Worm (Caenorhabditis elegans) whole organism, L2 larva: Measurements from ENCODE around the gene B0304.2.
A peak's percentile ranks its signal among the peaks of the same experiment; 100 is the strongest.

Experiments
- C34F6.9 ChIP-seq: fragments of 150-350 bp; optimal IDR thresholded peaks from 2 replicates; lab custom pipeline; 2014; ENCODE audit warnings: missing biosample characterization, missing genetic modification characterization
- F13H6.1 ChIP-seq: sonication (generic microtip); optimal IDR thresholded peaks from 2 replicates; lab custom pipeline; 2016; ENCODE audit warnings: missing genetic modification characterization, missing compliant biosample characterization
- R02D3.7 ChIP-seq: fragments of 150-350 bp; optimal IDR thresholded peaks from 2 replicates; lab custom pipeline; 2014; ENCODE audit warnings: missing biosample characterization, missing genetic modification characterization
- alr-1 ChIP-seq: fragments of 150-350 bp; optimal IDR thresholded peaks from 2 replicates; lab custom pipeline; 2014; ENCODE audit warnings: missing biosample characterization, missing genetic modification characterization
- aly-2 ChIP-seq: fragments of 150-350 bp; optimal IDR thresholded peaks from 2 replicates; lab custom pipeline; 2014; ENCODE audit warnings: missing biosample characterization, missing genetic modification characterization
- blmp-1 ChIP-seq: sonication (generic microtip); optimal IDR thresholded peaks from 2 replicates; lab custom pipeline; 2017; ENCODE audit warnings: missing genetic modification characterization, mild to moderate bottlenecking, missing compliant biosample characterization, antibody characterized with exemption, moderate library complexity; ENCODE audit not compliant: insufficient read depth
- egl-27 ChIP-seq: sonication (generic microtip); optimal IDR thresholded peaks from 3 replicates; lab custom pipeline; 2017; ENCODE audit warnings: missing biosample characterization, missing genetic modification reagents, missing genetic modification characterization
- elt-1 ChIP-seq: fragments of 150-350 bp; optimal IDR thresholded peaks from 2 replicates; lab custom pipeline; 2014; ENCODE audit warnings: missing biosample characterization, missing genetic modification characterization
- fos-1 ChIP-seq: fragments of 150-350 bp; optimal IDR thresholded peaks from 2 replicates; lab custom pipeline; 2014; ENCODE audit warnings: missing biosample characterization, missing genetic modification characterization
- lin-11 ChIP-seq: fragments of 150-350 bp; sonication (generic microtip); optimal IDR thresholded peaks from 2 replicates; lab custom pipeline; 2014; ENCODE audit warnings: missing biosample characterization, missing genetic modification characterization, inconsistent platforms, mixed read lengths
- lin-13 ChIP-seq: fragments of 150-350 bp; optimal IDR thresholded peaks from 2 replicates; lab custom pipeline; 2014; ENCODE audit warnings: missing biosample characterization, missing genetic modification reagents, missing genetic modification characterization
- lsy-2 ChIP-seq, 2 experiments: fragments of 150-350 bp in 1 of 2; sonication (generic microtip) in 1 of 2; optimal IDR thresholded peaks; 2 replicates each; lab custom pipeline; 2014 to 2017; ENCODE audit warnings: missing biosample characterization in 2 of 2, missing genetic modification characterization in 2 of 2
- mab-5 ChIP-seq: fragments of 150-350 bp; optimal IDR thresholded peaks from 2 replicates; lab custom pipeline; 2014; ENCODE audit warnings: missing biosample characterization, missing genetic modification characterization
- mbf-1 ChIP-seq: sonication (generic microtip); optimal IDR thresholded peaks from 2 replicates; lab custom pipeline; 2017; ENCODE audit warnings: missing biosample characterization, missing genetic modification characterization
- mdl-1 ChIP-seq, 2 experiments: fragments of 150-350 bp in 1 of 2; sonication (generic microtip) in 1 of 2; optimal IDR thresholded peaks; 2 replicates each; lab custom pipeline; 2017; ENCODE audit warnings: missing biosample characterization in 2 of 2, missing genetic modification characterization in 2 of 2
- nhr-11 ChIP-seq: fragments of 150-350 bp; optimal IDR thresholded peaks from 2 replicates; lab custom pipeline; 2014; ENCODE audit warnings: missing biosample characterization, missing genetic modification characterization
- nhr-12 ChIP-seq: fragments of 150-350 bp; optimal IDR thresholded peaks from 2 replicates; lab custom pipeline; 2014; ENCODE audit warnings: missing biosample characterization, missing genetic modification characterization
- nhr-129 ChIP-seq: fragments of 150-350 bp; optimal IDR thresholded peaks from 2 replicates; lab custom pipeline; 2014; ENCODE audit warnings: missing biosample characterization, missing genetic modification characterization
- nhr-23 ChIP-seq: fragments of 150-350 bp; optimal IDR thresholded peaks from 2 replicates; lab custom pipeline; 2014; ENCODE audit warnings: missing biosample characterization, missing genetic modification reagents, missing genetic modification characterization
- nhr-237 ChIP-seq: fragments of 150-350 bp; optimal IDR thresholded peaks from 2 replicates; lab custom pipeline; 2014; ENCODE audit warnings: missing biosample characterization, missing genetic modification characterization
- nhr-25 ChIP-seq: fragments of 150-350 bp; sonication (generic microtip); optimal IDR thresholded peaks from 3 replicates; lab custom pipeline; 2014; ENCODE audit warnings: missing biosample characterization, missing genetic modification characterization
- nhr-6 ChIP-seq: fragments of 150-350 bp; optimal IDR thresholded peaks from 2 replicates; lab custom pipeline; 2014; ENCODE audit warnings: missing biosample characterization, missing genetic modification characterization
- sma-9 ChIP-seq, 2 experiments: fragments of 150-350 bp in 1 of 2; sonication (generic microtip) in 1 of 2; optimal IDR thresholded peaks; 2 replicates each; lab custom pipeline; 2014 to 2016; ENCODE audit warnings: missing genetic modification characterization in 2 of 2, mild to moderate bottlenecking in 1 of 2, missing biosample characterization in 1 of 2, missing compliant biosample characterization in 1 of 2, missing genetic modification reagents in 1 of 2, moderate library complexity in 1 of 2
- unc-55 ChIP-seq: fragments of 150-350 bp; sonication (generic microtip); optimal IDR thresholded peaks from 3 replicates; lab custom pipeline; 2014; ENCODE audit warnings: missing biosample characterization, missing genetic modification reagents, missing genetic modification characterization
- zag-1 ChIP-seq: fragments of 150-350 bp; optimal IDR thresholded peaks from 2 replicates; lab custom pipeline; 2014; ENCODE audit warnings: missing biosample characterization, missing genetic modification characterization
- ztf-1 ChIP-seq: fragments of 200-800 bp; sonication (Bioruptor generic); conservative IDR thresholded peaks from 2 replicates; pipeline ENCODE4 v1.3.6; 2022; ENCODE audit warnings: missing genetic modification characterization, missing compliant biosample characterization
- ztf-4 ChIP-seq: fragments of 150-350 bp; optimal IDR thresholded peaks from 2 replicates; lab custom pipeline; 2014; ENCODE audit warnings: missing biosample characterization, missing genetic modification characterization

B0304.2 gene

DNA sequence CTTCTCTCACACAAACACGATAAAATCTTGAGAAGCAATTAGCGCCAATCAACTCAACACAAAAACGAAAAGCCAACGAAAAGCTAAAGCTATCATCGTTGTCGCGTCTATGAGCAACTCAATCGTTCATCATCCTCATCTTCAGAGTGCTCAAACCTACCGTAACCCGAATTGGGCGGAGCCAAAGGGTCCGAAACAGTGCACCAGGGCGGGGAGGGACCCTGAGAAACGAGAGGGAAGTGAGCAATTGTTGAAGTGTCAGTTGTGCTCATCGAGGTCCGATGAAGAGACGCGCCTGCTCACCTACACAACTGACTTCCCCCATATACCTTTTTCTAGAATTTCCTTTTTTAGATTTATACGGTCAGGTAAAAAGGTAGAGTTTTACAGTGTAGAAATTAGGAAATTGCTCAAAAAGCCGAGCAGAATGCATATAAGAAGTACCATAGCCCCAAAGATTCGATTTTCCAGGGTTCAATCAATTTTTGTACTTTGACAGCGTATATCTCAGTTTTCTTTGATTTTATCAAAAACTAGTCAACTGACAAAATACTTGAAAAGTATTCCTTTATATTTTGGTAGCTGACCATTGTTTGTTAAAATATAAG is 5.0 kb upstream of the B0304.2 start, which contains the start of gene hlh-1:
TSS of gene hlh-1 (plus strand) at position 275 of the 608 bp plus-strand sequence.
- peak; percentile 71 for TF ChIP-seq F13H6.1 (tag; lab: Kevin White, UChicago)
- peak; percentile 4 for TF ChIP-seq ztf-4
- peak; percentile 0 for TF ChIP-seq C34F6.9
- TF ChIP-seq fos-1 (tag; lab: Kevin White, UChicago), result no peak
- TF ChIP-seq nhr-129 (tag; lab: Kevin White, UChicago), result peak; percentile 66
- TF ChIP-seq lsy-2 (tag; optimal IDR thresholded peaks at IDR 0.05; lab: Kevin White, UChicago), result peak; percentile 16 to 83
- TF ChIP-seq sma-9 (GFP tag; optimal IDR thresholded peaks at IDR 0.05; lab: Kevin White, UChicago), result peak; percentile 56
- no peak for TF ChIP-seq sma-9 (tag; optimal IDR thresholded peaks at IDR 0.05; lab: Kevin White, UChicago)
- no peak for TF ChIP-seq zag-1 (tag; lab: Kevin White, UChicago)

DNA sequence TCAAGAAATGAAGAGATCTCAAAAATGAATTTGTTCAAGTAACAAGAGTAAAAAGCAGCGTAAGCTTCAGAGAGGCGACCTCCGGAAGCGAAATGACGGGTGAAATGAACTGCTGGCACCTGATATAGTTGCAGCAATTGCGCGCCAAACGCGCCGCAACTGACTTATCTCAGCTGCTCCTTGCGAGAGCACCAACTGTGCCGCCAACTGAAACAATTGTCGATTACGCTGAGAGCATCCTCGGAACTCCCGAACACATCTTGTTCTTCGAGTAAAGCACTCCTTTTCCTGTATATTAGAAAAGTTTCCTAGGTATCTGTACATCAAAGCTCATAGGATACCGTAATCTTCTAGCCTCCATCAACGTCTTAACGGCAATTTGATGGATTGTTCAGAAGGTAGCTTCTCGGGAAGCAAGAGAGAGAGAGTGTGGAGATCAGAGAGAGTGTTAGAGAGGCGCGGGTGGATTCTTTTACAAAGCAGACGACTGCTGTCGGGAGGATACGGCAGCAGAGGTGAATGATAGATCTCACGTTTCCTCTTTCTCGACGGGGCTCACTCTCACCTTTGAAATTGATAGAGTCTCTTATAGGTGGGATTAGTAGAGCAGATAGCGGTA is 3.3 kb upstream of the B0304.2 start:
- TF ChIP-seq lsy-2 (tag; optimal IDR thresholded peaks at IDR 0.05; lab: Kevin White, UChicago) (peak in 1 of 2 experiments; percentile 45), alr-1 (tag; lab: Kevin White, UChicago) (no peak), lin-13 (GFP tag; lab: Kevin White, UChicago) (no peak), F13H6.1 (tag; lab: Kevin White, UChicago) (peak; percentile 32)
- TF ChIP-seq, all 48 proteins: peak for 2

DNA sequence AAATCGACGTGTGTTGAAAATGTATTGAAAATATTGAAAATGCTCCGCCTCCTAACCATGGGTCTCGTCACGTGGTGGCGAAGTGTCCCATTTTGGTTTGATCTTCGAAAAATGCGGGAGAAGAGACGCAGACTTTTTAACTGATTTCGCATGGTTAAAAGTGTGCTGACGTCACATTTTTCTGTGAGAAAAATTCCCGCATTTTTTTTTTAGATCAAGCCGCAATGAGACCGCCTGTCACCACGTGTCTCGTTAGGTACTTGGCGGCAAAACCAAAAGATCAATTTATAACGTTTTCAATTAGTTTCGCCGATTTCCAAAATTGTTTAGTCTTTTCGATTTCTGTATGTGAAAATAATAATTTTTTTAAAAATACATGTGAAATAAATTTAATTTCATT is 1.8 kb downstream of the B0304.2 start:
- TF ChIP-seq lsy-2 (tag; optimal IDR thresholded peaks at IDR 0.05; lab: Kevin White, UChicago), result no peak
- no peak for TF ChIP-seq nhr-12 (tag; lab: Kevin White, UChicago)

DNA sequence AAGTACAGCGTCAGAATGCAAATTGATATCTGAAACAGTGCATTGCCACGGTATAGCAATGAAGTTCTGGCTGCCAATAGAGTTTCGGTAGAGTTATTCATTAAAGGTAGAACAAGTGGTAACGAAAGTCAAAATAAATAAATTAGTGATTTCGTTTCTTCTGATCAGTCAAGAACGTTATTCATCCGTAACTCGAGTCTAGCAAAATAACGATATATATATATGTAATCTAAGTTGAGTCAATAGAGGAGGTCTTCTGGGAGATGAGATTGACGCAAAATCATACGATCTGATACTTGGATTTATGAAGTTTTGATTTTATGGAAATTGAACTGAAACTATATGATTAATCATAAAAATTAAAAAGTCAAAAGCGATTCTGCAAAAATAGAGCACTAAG is 4.4 kb downstream of the B0304.2 start, which contains the start of gene sra-35:
TSS of gene sra-35 (minus strand) at position 101 of the 400 bp plus-strand sequence.
- TF ChIP-seq egl-27 (tag; lab: Kevin White, UChicago), result no peak
- no peak for TF ChIP-seq ztf-4
- no peak for TF ChIP-seq elt-1
- TF ChIP-seq nhr-6 (tag; lab: Kevin White, UChicago), result no peak

DNA sequence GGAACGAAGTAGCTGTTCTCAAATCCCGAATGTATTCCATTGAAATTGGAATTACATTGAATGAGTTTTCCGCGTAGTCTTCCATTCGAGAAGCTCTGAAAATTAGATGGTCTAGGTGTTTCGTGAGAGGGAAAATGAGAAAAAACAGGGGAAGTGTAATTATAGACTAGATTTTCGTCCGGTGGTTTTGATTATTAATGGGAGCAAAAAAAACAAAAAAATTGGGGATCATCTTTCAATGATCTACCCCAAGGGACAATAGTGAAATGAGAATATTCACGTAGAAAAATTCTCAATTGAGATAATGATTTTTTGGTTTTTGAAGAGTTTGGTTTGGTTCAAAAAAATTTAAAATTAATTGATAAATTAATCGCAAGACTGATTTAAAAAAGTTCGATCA is 8.5 kb downstream of the B0304.2 start, which contains the start of gene sra-32:
TSS of gene sra-32 (minus strand) at position 101 of the 400 bp plus-strand sequence.
- TF ChIP-seq unc-55 (GFP tag; lab: Kevin White, UChicago), result no peak
- no peak for TF ChIP-seq blmp-1 (tag; lab: Kevin White, UChicago)
- TF ChIP-seq nhr-23 (tag; lab: Kevin White, UChicago), result no peak
- no peak for TF ChIP-seq nhr-25 (tag; lab: Kevin White, UChicago)

DNA sequence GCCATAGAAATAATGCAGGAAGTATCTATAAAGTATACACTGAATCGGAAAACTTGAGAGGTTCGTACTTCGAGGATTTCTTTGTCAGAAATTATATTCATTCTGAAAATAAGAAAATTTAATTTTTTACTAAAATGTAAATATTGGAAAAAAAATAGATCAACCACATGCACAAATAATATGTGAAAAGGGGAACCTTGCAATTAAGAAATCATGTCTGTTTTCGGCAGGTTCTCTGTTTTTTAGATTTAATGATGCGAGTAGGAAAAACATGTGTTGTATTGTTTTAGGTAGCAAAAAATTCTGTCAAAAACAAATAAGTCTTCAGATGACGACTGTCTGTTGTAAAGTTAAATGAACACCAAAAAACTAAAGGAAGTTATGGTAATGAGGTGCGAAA is 13.7 kb downstream of the B0304.2 start, which contains the start of gene sra-33:
TSS of gene sra-33 (minus strand) at position 101 of the 400 bp plus-strand sequence.
- TF ChIP-seq R02D3.7 (no peak), nhr-237 (tag; lab: Kevin White, UChicago) (no peak), lsy-2 (tag; optimal IDR thresholded peaks at IDR 0.05; lab: Kevin White, UChicago) (no peak), mab-5 (tag; lab: Kevin White, UChicago) (no peak), nhr-129 (tag; lab: Kevin White, UChicago) (no peak), nhr-23 (tag; lab: Kevin White, UChicago) (no peak), egl-27 (tag; lab: Kevin White, UChicago) (no peak), mbf-1 (tag; lab: Kevin White, UChicago) (no peak), nhr-6 (tag; lab: Kevin White, UChicago) (no peak), ztf-1 (GFP tag; lab: Robert Waterston, UW) (no peak), nhr-11 (tag; lab: Kevin White, UChicago) (no peak), mdl-1 (tag; optimal IDR thresholded peaks at IDR 0.05; lab: Kevin White, UChicago) (no peak), C34F6.9 (no peak), aly-2 (tag; lab: Kevin White, UChicago) (no peak), lin-11 (tag; lab: Kevin White, UChicago) (no peak)
